Fruit fly (Drosophila melanogaster) whole organism, embryonic: ENCODE measurements around the gene Use1.

ENCODE experiments used
- ATbp ChIP-seq: fragments of 200-800 bp; sonication (Bioruptor generic); optimal IDR thresholded peaks from 2 replicates; lab custom pipeline; 2017; ENCODE audit warnings: missing biosample characterization, mild to moderate bottlenecking, missing genetic modification characterization, missing genetic modification reagents
- CG10366 ChIP-seq: fragments of 200-800 bp; sonication (Bioruptor generic); IDR thresholded peaks from 2 replicates; pipeline ENCODE4 v1.3.6; 2022; ENCODE audit warnings: missing biosample characterization, missing genetic modification characterization
- CG10565 ChIP-seq: fragments of 200-800 bp; sonication (Bioruptor generic); optimal IDR thresholded peaks from 3 replicates; lab custom pipeline; 2016; ENCODE audit warnings: missing biosample characterization, mild to moderate bottlenecking, missing genetic modification characterization
- CG10959 ChIP-seq: fragments of 200-800 bp; sonication (Bioruptor generic); IDR thresholded peaks from 2 replicates; pipeline ENCODE4 v1.3.6; 2022; ENCODE audit warnings: missing biosample characterization, missing genetic modification characterization
- CG11247 ChIP-seq: fragments of 200-800 bp; sonication (Bioruptor generic); IDR thresholded peaks from 2 replicates; pipeline ENCODE4 v1.3.6; 2022; ENCODE audit warnings: missing biosample characterization, missing genetic modification characterization
- CG11696 ChIP-seq: fragments of 200-800 bp; sonication (Bioruptor generic); IDR thresholded peaks from 2 replicates; pipeline ENCODE4 v1.3.6; 2022; ENCODE audit warnings: missing biosample characterization, missing genetic modification characterization
- CG13296 ChIP-seq: fragments of 200-800 bp; sonication (Bioruptor generic); optimal IDR thresholded peaks from 3 replicates; lab custom pipeline; 2018; ENCODE audit warnings: missing biosample characterization, mild to moderate bottlenecking, missing genetic modification characterization
- CG15011 ChIP-seq: fragments of 200-800 bp; sonication (Bioruptor generic); optimal IDR thresholded peaks from 3 replicates; lab custom pipeline; 2018; ENCODE audit warnings: missing biosample characterization, mild to moderate bottlenecking, missing genetic modification characterization
- CG16779 ChIP-seq: fragments of 200-800 bp; sonication (Bioruptor generic); IDR thresholded peaks from 2 replicates; pipeline ENCODE4 v1.3.6; 2022; ENCODE audit warnings: missing biosample characterization, missing genetic modification characterization
- CG1792 ChIP-seq: fragments of 200-800 bp; sonication (Bioruptor generic); optimal IDR thresholded peaks from 2 replicates; lab custom pipeline; 2016; ENCODE audit warnings: missing biosample characterization, missing genetic modification characterization
- CG2202 ChIP-seq: fragments of 200-800 bp; sonication (Bioruptor generic); optimal IDR thresholded peaks from 2 replicates; lab custom pipeline; 2018; ENCODE audit warnings: missing biosample characterization, mild to moderate bottlenecking, missing genetic modification characterization
- CG33557 ChIP-seq: fragments of 200-800 bp; sonication (Bioruptor generic); optimal IDR thresholded peaks from 2 replicates; lab custom pipeline; 2019; ENCODE audit warnings: missing biosample characterization, mild to moderate bottlenecking, missing genetic modification characterization, moderate library complexity
- CG42726 ChIP-seq: fragments of 200-800 bp; sonication (Bioruptor generic); IDR thresholded peaks from 2 replicates; pipeline ENCODE4 v1.3.6; 2022; ENCODE audit warnings: missing biosample characterization, missing genetic modification characterization; ENCODE audit not compliant: partially characterized antibody
- CG4404 ChIP-seq: fragments of 200-800 bp; sonication (Bioruptor generic); IDR thresholded peaks from 2 replicates; pipeline ENCODE4 v1.3.6; 2022; ENCODE audit warnings: missing biosample characterization, missing genetic modification characterization
- CG4730 ChIP-seq: fragments of 200-800 bp; sonication (Bioruptor generic); IDR thresholded peaks from 2 replicates; pipeline ENCODE4 v1.3.6; 2022; ENCODE audit warnings: missing biosample characterization, missing genetic modification characterization
- CG9797 ChIP-seq: fragments of 200-800 bp; sonication (Bioruptor generic); optimal IDR thresholded peaks from 3 replicates; lab custom pipeline; 2018; ENCODE audit warnings: missing biosample characterization, mild to moderate bottlenecking, missing genetic modification characterization
- D19A ChIP-seq: fragments of 200-800 bp; optimal IDR thresholded peaks from 3 replicates; lab custom pipeline; 2019; ENCODE audit warnings: missing biosample characterization, mild to moderate bottlenecking, missing genetic modification characterization, moderate library complexity
- Elba2 ChIP-seq: fragments of 200-800 bp; sonication (Bioruptor generic); optimal IDR thresholded peaks from 3 replicates; lab custom pipeline; 2016; ENCODE audit warnings: missing biosample characterization, missing genetic modification characterization
- Fer3 ChIP-seq: fragments of 200-800 bp; sonication (Bioruptor generic); optimal IDR thresholded peaks from 2 replicates; lab custom pipeline; 2018; ENCODE audit warnings: missing biosample characterization, mild to moderate bottlenecking, missing genetic modification characterization, moderate library complexity
- HLHmδ ChIP-seq: fragments of 200-800 bp; sonication (Bioruptor generic); optimal IDR thresholded peaks from 2 replicates; lab custom pipeline; 2018; ENCODE audit warnings: missing biosample characterization, mild to moderate bottlenecking, missing genetic modification characterization, moderate library complexity
- Hr78 ChIP-seq, 2 experiments: fragments of 200-800 bp in 1 of 2; fragments of >200 bp in 1 of 2; sonication (Bioruptor generic) in 1 of 2; optimal IDR thresholded peaks; 2 replicates each; lab custom pipeline; 2017 to 2019; ENCODE audit warnings: missing biosample characterization in 2 of 2, missing genetic modification characterization in 2 of 2, mild to moderate bottlenecking in 1 of 2, moderate library complexity in 1 of 2
- Max ChIP-seq: fragments of 200-800 bp; sonication (Bioruptor generic); optimal IDR thresholded peaks from 2 replicates; lab custom pipeline; 2016; ENCODE audit warnings: missing biosample characterization, mild to moderate bottlenecking, missing genetic modification characterization
- Myb ChIP-seq: fragments of 200-800 bp; sonication (Bioruptor generic); optimal IDR thresholded peaks from 2 replicates; lab custom pipeline; 2016; ENCODE audit warnings: missing biosample characterization, missing genetic modification characterization
- Oli ChIP-seq: fragments of 200-800 bp; sonication (Bioruptor generic); optimal IDR thresholded peaks from 2 replicates; lab custom pipeline; 2018; ENCODE audit warnings: missing biosample characterization, mild to moderate bottlenecking, missing genetic modification characterization, moderate library complexity
- Rfx ChIP-seq: fragments of 200-800 bp; sonication (Bioruptor generic); IDR thresholded peaks from 2 replicates; pipeline ENCODE4 v1.3.6; 2022; ENCODE audit warnings: missing biosample characterization, missing genetic modification characterization
- Side ChIP-seq: fragments of 200-800 bp; sonication (Bioruptor generic); optimal IDR thresholded peaks from 2 replicates; lab custom pipeline; 2016; ENCODE audit warnings: missing biosample characterization, missing genetic modification characterization
- Vsx1 ChIP-seq: fragments of 200-800 bp; sonication (Bioruptor generic); optimal IDR thresholded peaks from 2 replicates; lab custom pipeline; 2017; ENCODE audit warnings: missing biosample characterization, mild to moderate bottlenecking, missing genetic modification characterization, missing genetic modification reagents
- al ChIP-seq: fragments of 200-800 bp; sonication (Bioruptor generic); IDR thresholded peaks from 2 replicates; pipeline ENCODE4 v1.3.6; 2022; ENCODE audit warnings: missing biosample characterization, missing genetic modification characterization
- ara ChIP-seq: fragments of 200-800 bp; sonication (Bioruptor generic); IDR thresholded peaks from 2 replicates; pipeline ENCODE4 v1.3.6; 2022; ENCODE audit warnings: missing biosample characterization, missing genetic modification characterization
- cas ChIP-seq: fragments of 200-800 bp; sonication (Bioruptor generic); IDR thresholded peaks from 2 replicates; pipeline ENCODE4 v1.3.6; 2022; ENCODE audit warnings: missing biosample characterization, missing genetic modification characterization
- crp ChIP-seq, 2 experiments: fragments of 200-800 bp; sonication (Bioruptor generic); optimal IDR thresholded peaks; 2 replicates in 1 of 2; 3 replicates in 1 of 2; lab custom pipeline; 2017; ENCODE audit warnings: missing biosample characterization in 2 of 2, missing genetic modification characterization in 2 of 2, mild to moderate bottlenecking in 1 of 2, moderate library complexity in 1 of 2
- da ChIP-seq: fragments of 200-800 bp; sonication (Bioruptor generic); optimal IDR thresholded peaks from 2 replicates; lab custom pipeline; 2016; ENCODE audit warnings: missing biosample characterization, missing genetic modification characterization
- dmrt11E ChIP-seq: fragments of 200-800 bp; sonication (Bioruptor generic); optimal IDR thresholded peaks from 3 replicates; lab custom pipeline; 2018; ENCODE audit warnings: missing biosample characterization, mild to moderate bottlenecking, missing genetic modification characterization, moderate library complexity
- dpn ChIP-seq, 2 experiments: fragments of 200-800 bp; sonication (Bioruptor generic); optimal IDR thresholded peaks; 3 replicates each; lab custom pipeline; 2016; ENCODE audit warnings: missing biosample characterization in 2 of 2, missing genetic modification characterization in 2 of 2
- eve ChIP-seq, 2 experiments: fragments of >200 bp; optimal IDR thresholded peaks; 2 replicates each; lab custom pipeline; 2017; ENCODE audit warnings: missing biosample characterization in 2 of 2, missing genetic modification characterization in 2 of 2
- hth ChIP-seq: fragments of >200 bp; optimal IDR thresholded peaks from 2 replicates; lab custom pipeline; 2017; ENCODE audit warnings: inconsistent platforms
- inv ChIP-seq: fragments of 200-800 bp; sonication (Bioruptor generic); IDR thresholded peaks from 2 replicates; pipeline ENCODE4 v1.3.6; 2022; ENCODE audit warnings: missing biosample characterization, missing genetic modification characterization; ENCODE audit not compliant: partially characterized antibody
- klu ChIP-seq: fragments of 200-800 bp; sonication (Bioruptor generic); IDR thresholded peaks from 2 replicates; pipeline ENCODE4 v1.3.6; 2022; ENCODE audit warnings: missing biosample characterization, missing genetic modification characterization
- lilli ChIP-seq: fragments of 200-800 bp; sonication (Bioruptor generic); optimal IDR thresholded peaks from 3 replicates; lab custom pipeline; 2016; ENCODE audit warnings: missing biosample characterization, missing genetic modification characterization
- pan ChIP-seq, 4 experiments: fragments of >200 bp in 3 of 4; fragments of 200-800 bp in 1 of 4; sonication (Bioruptor generic) in 1 of 4; optimal IDR thresholded peaks in 3 of 4; IDR thresholded peaks in 1 of 4; 2 replicates each; pipeline versions ENCODE4 v1.3.6 to Lab custom; 2017 to 2022; ENCODE audit warnings: missing biosample characterization in 2 of 4, missing genetic modification characterization in 2 of 4, mixed read lengths in 1 of 4
- ranshi ChIP-seq: fragments of 200-800 bp; sonication (Bioruptor generic); IDR thresholded peaks from 2 replicates; pipeline ENCODE4 v1.3.6; 2022; ENCODE audit warnings: missing biosample characterization, missing genetic modification characterization
- run ChIP-seq: fragments of 200-800 bp; sonication (Bioruptor generic); optimal IDR thresholded peaks from 3 replicates; lab custom pipeline; 2018; ENCODE audit warnings: missing biosample characterization, mild to moderate bottlenecking, missing genetic modification characterization
- schlank ChIP-seq: fragments of 200-800 bp; sonication (Bioruptor generic); optimal IDR thresholded peaks from 2 replicates; lab custom pipeline; 2018; ENCODE audit warnings: missing biosample characterization, mild to moderate bottlenecking, missing genetic modification characterization
- shn ChIP-seq: fragments of 200-800 bp; sonication (Bioruptor generic); optimal IDR thresholded peaks from 3 replicates; lab custom pipeline; 2016; ENCODE audit warnings: missing biosample characterization, missing genetic modification characterization
- slp2 ChIP-seq: fragments of 200-800 bp; sonication (Bioruptor generic); optimal IDR thresholded peaks from 2 replicates; lab custom pipeline; 2016; ENCODE audit warnings: missing biosample characterization, missing genetic modification characterization
- ttk ChIP-seq: fragments of 200-800 bp; sonication (Bioruptor generic); IDR thresholded peaks from 2 replicates; pipeline ENCODE4 v2.1.2; 2022; ENCODE audit warnings: missing biosample characterization, missing genetic modification characterization
- unc-4 ChIP-seq: fragments of 200-800 bp; sonication (Bioruptor generic); IDR thresholded peaks from 2 replicates; pipeline ENCODE4 v1.3.6; 2022; ENCODE audit warnings: missing biosample characterization, missing genetic modification characterization; ENCODE audit not compliant: partially characterized antibody
- usp ChIP-seq: fragments of >200 bp; optimal IDR thresholded peaks from 2 replicates; lab custom pipeline; 2017; ENCODE audit warnings: missing biosample characterization, missing genetic modification characterization

Gene Use1

dm6 chr3L:9136976-9137954, at the start of gene Use1, which contains the start of gene nwk (continued):
- TF ChIP-seq dmrt11E, result no peak
- TF ChIP-seq CG4730, result no peak
- no peak for TF ChIP-seq HLHmδ (GFP tag; lab: Kevin White, UChicago)
- no peak for TF ChIP-seq lilli
- peak; percentile 5 for TF ChIP-seq Myb
- TF ChIP-seq CG10565, result no peak
- TF ChIP-seq CG11247 (GFP tag; lab: Robert Waterston, UW), result no peak
- TF ChIP-seq slp2 (GFP tag; lab: Kevin White, UChicago), result no peak
- TF ChIP-seq Elba2 (GFP tag; lab: Kevin White, UChicago), result no peak
- no peak for TF ChIP-seq CG11696
- peak; percentile 19; the same call in 1 of the 2 replicates for TF ChIP-seq CG42726 (GFP tag; lab: Robert Waterston, UW)
- TF ChIP-seq ara (GFP tag; lab: Robert Waterston, UW), result no peak
- TF ChIP-seq Side (GFP tag; lab: Kevin White, UChicago), result no peak
- TF ChIP-seq inv, result peak; percentile 63
- TF ChIP-seq run (tag; lab: Kevin White, UChicago), result no peak
- no peak for TF ChIP-seq usp (GFP tag; lab: Kevin White, UChicago)
- TF ChIP-seq CG13296 (GFP tag; lab: Kevin White, UChicago), result no peak
- no peak for TF ChIP-seq CG4404 (GFP tag; lab: Robert Waterston, UW)
- no peak for TF ChIP-seq pan (optimal IDR thresholded peaks at IDR 0.05; lab: Kevin White, UChicago)
- no peak for TF ChIP-seq pan (GFP tag; optimal IDR thresholded peaks at IDR 0.05 in 1 of 2, IDR thresholded peaks at IDR 0.05 in 1 of 2)
- no peak for TF ChIP-seq CG15011 (GFP tag; lab: Kevin White, UChicago)
- no peak for TF ChIP-seq hth (lab: Kevin White, UChicago)
- TF ChIP-seq CG9797 (GFP tag; lab: Kevin White, UChicago), result peak; percentile 69
- no peak for TF ChIP-seq ranshi (GFP tag; lab: Robert Waterston, UW)
- TF ChIP-seq eve (GFP tag; optimal IDR thresholded peaks at IDR 0.05; lab: Kevin White, UChicago), result peak in 1 of 2 experiments; percentile 74
- peak; percentile 44 for TF ChIP-seq Rfx (GFP tag; lab: Robert Waterston, UW)
- TF ChIP-seq crp (GFP tag; optimal IDR thresholded peaks at IDR 0.05; lab: Kevin White, UChicago), result peak in 1 of 2 experiments; percentile 64
- TF ChIP-seq CG1792 (GFP tag; lab: Kevin White, UChicago), result no peak
- no peak for TF ChIP-seq al (GFP tag; lab: Robert Waterston, UW)
- no peak for TF ChIP-seq Vsx1
- no peak for TF ChIP-seq CG10959
- TF ChIP-seq D19A, result no peak
- no peak for TF ChIP-seq Fer3 (tag; lab: Kevin White, UChicago)
- no peak for TF ChIP-seq shn (GFP tag; lab: Kevin White, UChicago)
- TF ChIP-seq CG33557, result no peak
- no peak for TF ChIP-seq Oli (tag; lab: Kevin White, UChicago)
- no peak for TF ChIP-seq schlank (tag; lab: Kevin White, UChicago)
- TF ChIP-seq ttk, result no peak
- TF ChIP-seq dpn (GFP tag; optimal IDR thresholded peaks at IDR 0.05; lab: Kevin White, UChicago), result no peak
- peak; percentile 76 for TF ChIP-seq unc-4 (GFP tag; lab: Robert Waterston, UW)
- peak in 1 of 2 experiments; percentile 51 for TF ChIP-seq Hr78 (GFP tag; optimal IDR thresholded peaks at IDR 0.05; lab: Kevin White, UChicago)
- TF ChIP-seq cas (GFP tag; lab: Robert Waterston, UW), result no peak
- 0 out of 2 replicates have a peak, but pooled peaks have one; percentile 46 for TF ChIP-seq CG16779
- no peak for TF ChIP-seq Max
- TF ChIP-seq CG10366 (GFP tag; lab: Robert Waterston, UW), result no peak
- no peak for TF ChIP-seq klu (GFP tag; lab: Robert Waterston, UW)
- TF ChIP-seq CG2202 (tag; lab: Kevin White, UChicago), result no peak
- no peak for TF ChIP-seq da (GFP tag; lab: Kevin White, UChicago)
- no peak for TF ChIP-seq ATbp
